Worm (Caenorhabditis elegans) whole organism, L2 larva: Measurements from ENCODE around the gene M110.9.
A peak's percentile ranks its signal among the peaks of the same experiment; 100 is the strongest.

ENCODE experiments used
- C34F6.9 ChIP-seq: fragments of 150-350 bp; optimal IDR thresholded peaks from 2 replicates; lab custom pipeline; 2014; ENCODE audit warnings: missing biosample characterization, missing genetic modification characterization
- F13H6.1 ChIP-seq: sonication (generic microtip); optimal IDR thresholded peaks from 2 replicates; lab custom pipeline; 2016; ENCODE audit warnings: missing genetic modification characterization, missing compliant biosample characterization
- R02D3.7 ChIP-seq: fragments of 150-350 bp; optimal IDR thresholded peaks from 2 replicates; lab custom pipeline; 2014; ENCODE audit warnings: missing biosample characterization, missing genetic modification characterization
- Y55F3AM.14 ChIP-seq: fragments of 200-800 bp; sonication (Bioruptor generic); optimal IDR thresholded peaks from 2 replicates; lab custom pipeline; 2018; ENCODE audit warnings: mild to moderate bottlenecking, missing genetic modification characterization, missing compliant biosample characterization
- ZK546.5 ChIP-seq: sonication (generic microtip); optimal IDR thresholded peaks from 2 replicates; lab custom pipeline; 2017; ENCODE audit warnings: missing biosample characterization, missing genetic modification characterization
- alr-1 ChIP-seq: fragments of 150-350 bp; optimal IDR thresholded peaks from 2 replicates; lab custom pipeline; 2014; ENCODE audit warnings: missing biosample characterization, missing genetic modification characterization
- aly-2 ChIP-seq: fragments of 150-350 bp; optimal IDR thresholded peaks from 2 replicates; lab custom pipeline; 2014; ENCODE audit warnings: missing biosample characterization, missing genetic modification characterization
- ama-1 ChIP-seq: fragments of 150-350 bp; optimal IDR thresholded peaks from 2 replicates; lab custom pipeline; 2018; ENCODE audit warnings: inconsistent platforms
- blmp-1 ChIP-seq: sonication (generic microtip); optimal IDR thresholded peaks from 2 replicates; lab custom pipeline; 2017; ENCODE audit warnings: missing genetic modification characterization, mild to moderate bottlenecking, missing compliant biosample characterization, antibody characterized with exemption, moderate library complexity; ENCODE audit not compliant: insufficient read depth
- ceh-16 ChIP-seq: fragments of 150-350 bp; optimal IDR thresholded peaks from 2 replicates; lab custom pipeline; 2014; ENCODE audit warnings: missing biosample characterization, missing genetic modification characterization
- ceh-82 ChIP-seq: fragments of 150-350 bp; optimal IDR thresholded peaks from 2 replicates; lab custom pipeline; 2014; ENCODE audit warnings: missing biosample characterization, missing genetic modification characterization
- crh-2 ChIP-seq: sonication (generic microtip); optimal IDR thresholded peaks from 2 replicates; lab custom pipeline; 2017; ENCODE audit warnings: missing biosample characterization, missing genetic modification characterization
- dmd-4 ChIP-seq: sonication (generic microtip); optimal IDR thresholded peaks from 2 replicates; lab custom pipeline; 2017; ENCODE audit warnings: missing biosample characterization, missing genetic modification characterization
- egl-27 ChIP-seq: sonication (generic microtip); optimal IDR thresholded peaks from 3 replicates; lab custom pipeline; 2017; ENCODE audit warnings: missing biosample characterization, missing genetic modification reagents, missing genetic modification characterization
- elt-1 ChIP-seq: fragments of 150-350 bp; optimal IDR thresholded peaks from 2 replicates; lab custom pipeline; 2014; ENCODE audit warnings: missing biosample characterization, missing genetic modification characterization
- elt-3 ChIP-seq: sonication (generic microtip); optimal IDR thresholded peaks from 2 replicates; lab custom pipeline; 2017; ENCODE audit warnings: missing biosample characterization, missing genetic modification characterization
- fos-1 ChIP-seq: fragments of 150-350 bp; optimal IDR thresholded peaks from 2 replicates; lab custom pipeline; 2014; ENCODE audit warnings: missing biosample characterization, missing genetic modification characterization
- gmeb-1 ChIP-seq: fragments of 150-350 bp; optimal IDR thresholded peaks from 2 replicates; lab custom pipeline; 2014; ENCODE audit warnings: missing biosample characterization, missing genetic modification characterization
- lin-11 ChIP-seq: fragments of 150-350 bp; sonication (generic microtip); optimal IDR thresholded peaks from 2 replicates; lab custom pipeline; 2014; ENCODE audit warnings: missing biosample characterization, missing genetic modification characterization, inconsistent platforms, mixed read lengths
- lin-13 ChIP-seq: fragments of 150-350 bp; optimal IDR thresholded peaks from 2 replicates; lab custom pipeline; 2014; ENCODE audit warnings: missing biosample characterization, missing genetic modification reagents, missing genetic modification characterization
- lin-39 ChIP-seq: fragments of 150-350 bp; optimal IDR thresholded peaks from 2 replicates; lab custom pipeline; 2014; ENCODE audit warnings: missing biosample characterization, missing genetic modification reagents, missing genetic modification characterization
- lsy-2 ChIP-seq, 2 experiments: fragments of 150-350 bp in 1 of 2; sonication (generic microtip) in 1 of 2; optimal IDR thresholded peaks; 2 replicates each; lab custom pipeline; 2014 to 2017; ENCODE audit warnings: missing biosample characterization in 2 of 2, missing genetic modification characterization in 2 of 2
- mab-5 ChIP-seq: fragments of 150-350 bp; optimal IDR thresholded peaks from 2 replicates; lab custom pipeline; 2014; ENCODE audit warnings: missing biosample characterization, missing genetic modification characterization
- mbf-1 ChIP-seq: sonication (generic microtip); optimal IDR thresholded peaks from 2 replicates; lab custom pipeline; 2017; ENCODE audit warnings: missing biosample characterization, missing genetic modification characterization
- mdl-1 ChIP-seq, 2 experiments: fragments of 150-350 bp in 1 of 2; sonication (generic microtip) in 1 of 2; optimal IDR thresholded peaks; 2 replicates each; lab custom pipeline; 2017; ENCODE audit warnings: missing biosample characterization in 2 of 2, missing genetic modification characterization in 2 of 2
- nhr-10 ChIP-seq: sonication (generic microtip); optimal IDR thresholded peaks from 2 replicates; lab custom pipeline; 2017; ENCODE audit warnings: missing biosample characterization, missing genetic modification characterization
- nhr-11 ChIP-seq: fragments of 150-350 bp; optimal IDR thresholded peaks from 2 replicates; lab custom pipeline; 2014; ENCODE audit warnings: missing biosample characterization, missing genetic modification characterization
- nhr-12 ChIP-seq: fragments of 150-350 bp; optimal IDR thresholded peaks from 2 replicates; lab custom pipeline; 2014; ENCODE audit warnings: missing biosample characterization, missing genetic modification characterization
- nhr-129 ChIP-seq: fragments of 150-350 bp; optimal IDR thresholded peaks from 2 replicates; lab custom pipeline; 2014; ENCODE audit warnings: missing biosample characterization, missing genetic modification characterization
- nhr-21 ChIP-seq: fragments of 150-350 bp; optimal IDR thresholded peaks from 2 replicates; lab custom pipeline; 2014; ENCODE audit warnings: missing biosample characterization, missing genetic modification characterization
- nhr-23 ChIP-seq: fragments of 150-350 bp; optimal IDR thresholded peaks from 2 replicates; lab custom pipeline; 2014; ENCODE audit warnings: missing biosample characterization, missing genetic modification reagents, missing genetic modification characterization
- nhr-237 ChIP-seq: fragments of 150-350 bp; optimal IDR thresholded peaks from 2 replicates; lab custom pipeline; 2014; ENCODE audit warnings: missing biosample characterization, missing genetic modification characterization
- nhr-25 ChIP-seq: fragments of 150-350 bp; sonication (generic microtip); optimal IDR thresholded peaks from 3 replicates; lab custom pipeline; 2014; ENCODE audit warnings: missing biosample characterization, missing genetic modification characterization
- nhr-6 ChIP-seq: fragments of 150-350 bp; optimal IDR thresholded peaks from 2 replicates; lab custom pipeline; 2014; ENCODE audit warnings: missing biosample characterization, missing genetic modification characterization
- nhr-77 ChIP-seq: fragments of 150-350 bp; optimal IDR thresholded peaks from 2 replicates; lab custom pipeline; 2014; ENCODE audit warnings: missing biosample characterization, missing genetic modification characterization
- peb-1 ChIP-seq: fragments of 150-350 bp; optimal IDR thresholded peaks from 2 replicates; lab custom pipeline; 2014; ENCODE audit warnings: missing biosample characterization, missing genetic modification characterization
- sem-4 ChIP-seq: fragments of 150-350 bp; optimal IDR thresholded peaks from 2 replicates; lab custom pipeline; 2014; ENCODE audit warnings: missing biosample characterization, missing genetic modification reagents, missing genetic modification characterization
- skn-1 ChIP-seq: sonication (generic microtip); optimal IDR thresholded peaks from 2 replicates; lab custom pipeline; 2017; ENCODE audit warnings: missing biosample characterization, missing genetic modification characterization
- sma-3 ChIP-seq: sonication (generic microtip); optimal IDR thresholded peaks from 2 replicates; lab custom pipeline; 2016; ENCODE audit warnings: missing genetic modification reagents, missing genetic modification characterization, missing compliant biosample characterization
- sma-9 ChIP-seq, 2 experiments: fragments of 150-350 bp in 1 of 2; sonication (generic microtip) in 1 of 2; optimal IDR thresholded peaks; 2 replicates each; lab custom pipeline; 2014 to 2016; ENCODE audit warnings: missing genetic modification characterization in 2 of 2, mild to moderate bottlenecking in 1 of 2, missing biosample characterization in 1 of 2, missing compliant biosample characterization in 1 of 2, missing genetic modification reagents in 1 of 2, moderate library complexity in 1 of 2
- snpc-4 ChIP-seq: fragments of 150-350 bp; optimal IDR thresholded peaks from 2 replicates; lab custom pipeline; 2014; ENCODE audit warnings: missing biosample characterization, missing genetic modification characterization
- unc-39 ChIP-seq: fragments of 150-350 bp; optimal IDR thresholded peaks from 2 replicates; lab custom pipeline; 2014; ENCODE audit warnings: missing biosample characterization, missing genetic modification characterization
- unc-55 ChIP-seq: fragments of 150-350 bp; sonication (generic microtip); optimal IDR thresholded peaks from 3 replicates; lab custom pipeline; 2014; ENCODE audit warnings: missing biosample characterization, missing genetic modification reagents, missing genetic modification characterization
- unc-62 ChIP-seq: fragments of 150-350 bp; optimal IDR thresholded peaks from 2 replicates; lab custom pipeline; 2014; ENCODE audit warnings: missing biosample characterization, missing genetic modification reagents, missing genetic modification characterization
- zag-1 ChIP-seq: fragments of 150-350 bp; optimal IDR thresholded peaks from 2 replicates; lab custom pipeline; 2014; ENCODE audit warnings: missing biosample characterization, missing genetic modification characterization
- ztf-1 ChIP-seq: fragments of 200-800 bp; sonication (Bioruptor generic); conservative IDR thresholded peaks from 2 replicates; pipeline ENCODE4 v1.3.6; 2022; ENCODE audit warnings: missing genetic modification characterization, missing compliant biosample characterization
- ztf-11 ChIP-seq: sonication (generic microtip); optimal IDR thresholded peaks from 2 replicates; lab custom pipeline; 2017; ENCODE audit warnings: missing biosample characterization, missing genetic modification characterization
- ztf-4 ChIP-seq: fragments of 150-350 bp; optimal IDR thresholded peaks from 2 replicates; lab custom pipeline; 2014; ENCODE audit warnings: missing biosample characterization, missing genetic modification characterization

Gene M110.9

DNA sequence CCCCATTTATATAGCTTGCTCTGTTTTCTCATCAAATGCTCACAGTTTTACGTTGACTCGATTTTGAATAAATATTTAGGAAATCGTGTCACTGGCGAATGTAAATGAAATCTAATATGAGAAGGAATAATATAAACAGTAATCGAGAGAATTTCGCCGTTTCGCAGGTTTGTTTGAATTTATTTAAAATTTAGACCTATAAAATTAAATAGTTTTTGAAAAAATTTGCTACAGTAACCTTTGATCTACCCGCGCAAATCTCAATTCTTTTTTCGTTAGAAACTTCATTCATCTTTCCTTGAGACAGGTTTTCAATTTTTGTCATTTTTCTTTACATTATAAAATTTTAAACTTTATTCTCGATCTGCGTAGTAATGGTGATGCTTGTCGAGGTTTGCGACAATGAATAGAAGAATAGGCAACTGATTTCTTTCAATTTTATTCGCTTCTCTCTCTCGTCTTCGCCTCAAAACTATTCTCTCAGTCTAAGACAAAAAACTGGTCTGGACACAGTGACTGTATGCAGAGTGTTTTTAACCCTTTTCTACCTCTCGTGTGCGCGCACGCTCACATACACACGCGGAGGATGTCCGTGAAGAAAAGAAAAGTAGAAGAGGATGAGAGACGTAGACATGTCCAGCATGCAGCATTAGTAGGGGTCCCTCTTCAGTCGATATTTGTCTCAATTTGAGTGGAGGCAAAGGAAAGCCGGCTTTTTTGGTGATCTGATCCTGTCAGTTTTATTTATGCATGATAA is 8.6 kb upstream of the M110.9 start, which contains the start of gene dab-1:
TSS of gene dab-1 (plus strand) at position 78 of the 757 bp plus-strand sequence.
- TF ChIP-seq crh-2 (tag; lab: Kevin White, UChicago) (no peak), unc-62 (no peak), mdl-1 (tag; optimal IDR thresholded peaks at IDR 0.05; lab: Kevin White, UChicago) (peak in 1 of 2 experiments; percentile 29), gmeb-1 (tag; lab: Kevin White, UChicago) (no peak), Y55F3AM.14 (no peak), zag-1 (tag; lab: Kevin White, UChicago) (no peak), ama-1 (lab: Kevin White, UChicago) (no peak), ztf-1 (GFP tag; lab: Robert Waterston, UW) (no peak), nhr-21 (tag; lab: Kevin White, UChicago) (peak; percentile 43), egl-27 (tag; lab: Kevin White, UChicago) (no peak), ZK546.5 (tag; lab: Kevin White, UChicago) (no peak), lsy-2 (tag; optimal IDR thresholded peaks at IDR 0.05; lab: Kevin White, UChicago) (peak in 1 of 2 experiments; percentile 32), nhr-10 (tag; lab: Kevin White, UChicago) (no peak), sem-4 (peak; percentile 61), nhr-12 (no peak), fos-1 (tag; lab: Kevin White, UChicago) (peak; percentile 35), R02D3.7 (tag; lab: Kevin White, UChicago) (no peak), nhr-25 (tag; lab: Kevin White, UChicago) (peak; percentile 86), peb-1 (tag; lab: Kevin White, UChicago) (no peak), elt-1 (tag; lab: Kevin White, UChicago) (no peak), sma-3 (GFP tag; lab: Kevin White, UChicago) (peak; percentile 9), snpc-4 (tag; lab: Kevin White, UChicago) (no peak), ztf-4 (tag; lab: Kevin White, UChicago) (no peak), F13H6.1 (tag; lab: Kevin White, UChicago) (no peak), lin-11 (tag; lab: Kevin White, UChicago) (no peak), skn-1 (no peak), nhr-129 (peak; percentile 68), C34F6.9 (tag; lab: Kevin White, UChicago) (peak; percentile 46), ceh-82 (no peak), mbf-1 (tag; lab: Kevin White, UChicago) (no peak), lin-13 (GFP tag; lab: Kevin White, UChicago) (no peak), sma-9 (GFP tag; optimal IDR thresholded peaks at IDR 0.05; lab: Kevin White, UChicago) (no peak), sma-9 (tag; optimal IDR thresholded peaks at IDR 0.05; lab: Kevin White, UChicago) (no peak), unc-39 (tag; lab: Kevin White, UChicago) (no peak), blmp-1 (tag; lab: Kevin White, UChicago) (peak; percentile 10), ceh-16 (tag; lab: Kevin White, UChicago) (no peak), nhr-6 (tag; lab: Kevin White, UChicago) (no peak), nhr-23 (tag; lab: Kevin White, UChicago) (no peak), nhr-237 (tag; lab: Kevin White, UChicago) (no peak), alr-1 (tag; lab: Kevin White, UChicago) (no peak), lin-39 (no peak), unc-55 (GFP tag; lab: Kevin White, UChicago) (peak; percentile 28), dmd-4 (tag; lab: Kevin White, UChicago) (no peak), mab-5 (tag; lab: Kevin White, UChicago) (no peak), ztf-11 (tag; lab: Kevin White, UChicago) (no peak), nhr-77 (tag; lab: Kevin White, UChicago) (no peak), nhr-11 (tag; lab: Kevin White, UChicago) (no peak), aly-2 (tag; lab: Kevin White, UChicago) (no peak), elt-3 (tag; lab: Kevin White, UChicago) (no peak)
- TF ChIP-seq, all 48 proteins: peak for 11
